Worm (Caenorhabditis elegans) whole organism, mixed stage, embryonic: Measurements from ENCODE around the gene F09F9.2.

Experiments used
- M03D4.4 ChIP-seq: sonication (generic microtip); optimal IDR thresholded peaks from 2 replicates; lab custom pipeline; 2017; ENCODE audit warnings: mild to moderate bottlenecking, missing genetic modification characterization, missing compliant biosample characterization
- ceh-83 ChIP-seq: fragments of 200-800 bp; sonication (Bioruptor generic); optimal IDR thresholded peaks from 2 replicates; lab custom pipeline; 2018; ENCODE audit warnings: mild to moderate bottlenecking, missing genetic modification characterization, missing compliant biosample characterization
- ces-1 ChIP-seq: fragments of 150-350 bp; optimal IDR thresholded peaks from 2 replicates; lab custom pipeline; 2014; ENCODE audit warnings: missing biosample characterization, missing genetic modification reagents, missing genetic modification characterization
- elt-1 ChIP-seq: sonication (generic microtip); optimal IDR thresholded peaks from 2 replicates; lab custom pipeline; 2017; ENCODE audit warnings: missing genetic modification characterization, mild to moderate bottlenecking, missing compliant biosample characterization, antibody characterized with exemption, moderate library complexity, borderline replicate concordance; ENCODE audit not compliant: insufficient read depth
- mab-5 ChIP-seq: fragments of 150-350 bp; optimal IDR thresholded peaks from 2 replicates; lab custom pipeline; 2014; ENCODE audit warnings: missing biosample characterization, missing genetic modification characterization
- sem-2 ChIP-seq: fragments of 200-800 bp; sonication (Bioruptor generic); optimal IDR thresholded peaks from 2 replicates; lab custom pipeline; 2018; ENCODE audit warnings: mild to moderate bottlenecking, missing genetic modification characterization, missing compliant biosample characterization
- sptf-1 ChIP-seq: sonication (generic microtip); optimal IDR thresholded peaks from 2 replicates; lab custom pipeline; 2017; ENCODE audit warnings: mild to moderate bottlenecking, missing genetic modification characterization, moderate library complexity, missing compliant biosample characterization

- TF ChIP-seq ceh-83: no peak
- TF ChIP-seq sptf-1: no peak
- no peak for TF ChIP-seq M03D4.4 (tag; lab: Kevin White, UChicago)
- no peak for TF ChIP-seq sem-2
- no peak for TF ChIP-seq ces-1 (GFP tag; lab: Kevin White, UChicago)
- no peak for TF ChIP-seq elt-1
- TF ChIP-seq mab-5 (tag; lab: Kevin White, UChicago): no peak
These were observed 29.6 kb upstream of the F09F9.2 start for ce11 chrX:4140755-4141417.
